Fruit fly (Drosophila melanogaster) whole organism, embryonic: ENCODE measurements around the gene CG6023.

Source experiments
- Adf1 ChIP-seq: fragments of 200-800 bp; sonication (Bioruptor generic); IDR thresholded peaks from 2 replicates; pipeline ENCODE4 v1.3.6; 2022; ENCODE audit warnings: missing biosample characterization, missing genetic modification characterization
- Bdp1 ChIP-seq: fragments of 200-800 bp; sonication (Bioruptor generic); optimal IDR thresholded peaks from 3 replicates; lab custom pipeline; 2016; ENCODE audit warnings: missing biosample characterization, missing genetic modification characterization
- Blimp-1 ChIP-seq: fragments of 200-800 bp; sonication (Bioruptor generic); optimal IDR thresholded peaks from 3 replicates; lab custom pipeline; 2018; ENCODE audit warnings: missing biosample characterization, missing genetic modification characterization, mild to moderate bottlenecking, moderate library complexity, missing genetic modification reagents
- CG10462 ChIP-seq: fragments of 200-800 bp; sonication (Bioruptor generic); optimal IDR thresholded peaks from 2 replicates; lab custom pipeline; 2016; ENCODE audit warnings: missing biosample characterization, missing genetic modification characterization
- CG11398 ChIP-seq: fragments of 200-800 bp; sonication (Bioruptor generic); optimal IDR thresholded peaks from 2 replicates; lab custom pipeline; 2016; ENCODE audit warnings: missing biosample characterization, missing genetic modification characterization
- CG11504 ChIP-seq: fragments of 200-800 bp; sonication (Bioruptor generic); optimal IDR thresholded peaks from 3 replicates; lab custom pipeline; 2019; ENCODE audit warnings: missing biosample characterization, mild to moderate bottlenecking, missing genetic modification characterization, moderate library complexity
- CG11695 ChIP-seq: fragments of 200-800 bp; sonication (Bioruptor generic); IDR thresholded peaks from 3 replicates; pipeline ENCODE4 v1.3.6; 2022; ENCODE audit warnings: missing biosample characterization, missing genetic modification characterization
- CG12071 ChIP-seq: fragments of 200-800 bp; sonication (Bioruptor generic); optimal IDR thresholded peaks from 3 replicates; lab custom pipeline; 2018; ENCODE audit warnings: missing biosample characterization, mild to moderate bottlenecking, missing genetic modification characterization
- CG12299 ChIP-seq: fragments of 200-800 bp; sonication (Bioruptor generic); optimal IDR thresholded peaks from 2 replicates; lab custom pipeline; 2018; ENCODE audit warnings: missing biosample characterization, mild to moderate bottlenecking, missing genetic modification characterization
- CG13775 ChIP-seq: fragments of 200-800 bp; sonication (Bioruptor generic); optimal IDR thresholded peaks from 3 replicates; lab custom pipeline; 2017; ENCODE audit warnings: missing biosample characterization, mild to moderate bottlenecking, missing genetic modification characterization
- CG14050 ChIP-seq: fragments of 200-800 bp; sonication (Bioruptor generic); IDR thresholded peaks from 3 replicates; pipeline ENCODE4 v1.3.6; 2022; ENCODE audit warnings: missing biosample characterization, missing genetic modification characterization
- CG14441 ChIP-seq: fragments of 200-800 bp; sonication (Bioruptor generic); IDR thresholded peaks from 2 replicates; pipeline ENCODE4 v1.3.6; 2022; ENCODE audit warnings: missing biosample characterization, missing genetic modification characterization
- CG15011 ChIP-seq: fragments of 200-800 bp; sonication (Bioruptor generic); optimal IDR thresholded peaks from 3 replicates; lab custom pipeline; 2018; ENCODE audit warnings: missing biosample characterization, mild to moderate bottlenecking, missing genetic modification characterization
- CG17361 ChIP-seq: fragments of 200-800 bp; sonication (Bioruptor generic); IDR thresholded peaks from 3 replicates; pipeline ENCODE4 v1.3.6; 2022; ENCODE audit warnings: missing biosample characterization, missing genetic modification characterization
- CG2120 ChIP-seq: fragments of 200-800 bp; sonication (Bioruptor generic); optimal IDR thresholded peaks from 3 replicates; lab custom pipeline; 2016; ENCODE audit warnings: missing biosample characterization, missing genetic modification characterization
- CG2199 ChIP-seq: fragments of 200-800 bp; sonication (Bioruptor generic); IDR thresholded peaks from 3 replicates; pipeline ENCODE4 v1.3.6; 2022; ENCODE audit warnings: missing biosample characterization, missing genetic modification characterization
- CG3065 ChIP-seq: fragments of 200-800 bp; sonication (Bioruptor generic); optimal IDR thresholded peaks from 2 replicates; lab custom pipeline; 2016; ENCODE audit warnings: missing biosample characterization, missing genetic modification characterization
- CG31441 ChIP-seq: fragments of 200-800 bp; sonication (Bioruptor generic); IDR thresholded peaks from 2 replicates; pipeline ENCODE4 v1.3.6; 2022; ENCODE audit warnings: missing biosample characterization, missing genetic modification characterization
- CG3726 ChIP-seq: fragments of 200-800 bp; sonication (Bioruptor generic); IDR thresholded peaks from 3 replicates; pipeline ENCODE4, ENCODE4 v1.3.6; 2022; ENCODE audit warnings: missing biosample characterization, missing genetic modification characterization
- CG4820 ChIP-seq: fragments of 200-800 bp; sonication (Bioruptor generic); optimal IDR thresholded peaks from 3 replicates; lab custom pipeline; 2016; ENCODE audit warnings: missing biosample characterization, missing genetic modification characterization
- CG4854 ChIP-seq: fragments of 200-800 bp; sonication (Bioruptor generic); optimal IDR thresholded peaks from 2 replicates; lab custom pipeline; 2016; ENCODE audit warnings: missing biosample characterization, missing genetic modification characterization, inconsistent platforms
- CHES-1-like ChIP-seq: fragments of 200-800 bp; sonication (Bioruptor generic); optimal IDR thresholded peaks from 2 replicates; lab custom pipeline; 2016; ENCODE audit warnings: missing biosample characterization, missing genetic modification characterization
- D19A ChIP-seq: fragments of 200-800 bp; optimal IDR thresholded peaks from 3 replicates; lab custom pipeline; 2019; ENCODE audit warnings: missing biosample characterization, mild to moderate bottlenecking, missing genetic modification characterization, moderate library complexity
- GATAe ChIP-seq: fragments of 200-800 bp; sonication (Bioruptor generic); conservative IDR thresholded peaks from 2 replicates; pipeline ENCODE4 v1.3.6; 2022; ENCODE audit warnings: missing biosample characterization, missing genetic modification characterization
- H2.0 ChIP-seq: fragments of 200-800 bp; sonication (Bioruptor generic); IDR thresholded peaks from 2 replicates; pipeline ENCODE4 v1.3.6; 2022; ENCODE audit warnings: missing biosample characterization, missing genetic modification characterization
- HLH3B ChIP-seq: fragments of 200-800 bp; sonication (Bioruptor generic); IDR thresholded peaks from 2 replicates; pipeline ENCODE4 v1.3.6; 2022; ENCODE audit warnings: missing biosample characterization, missing genetic modification characterization
- Hr39 ChIP-seq: fragments of >200 bp; optimal IDR thresholded peaks from 2 replicates; lab custom pipeline; 2017
- Lpt ChIP-seq: fragments of >200 bp; optimal IDR thresholded peaks from 2 replicates; lab custom pipeline; 2018; ENCODE audit warnings: missing biosample characterization, missing genetic modification characterization
- Spps ChIP-seq: fragments of 200-800 bp; sonication (Bioruptor generic); optimal IDR thresholded peaks from 2 replicates; lab custom pipeline; 2018; ENCODE audit warnings: missing biosample characterization, mild to moderate bottlenecking, missing genetic modification characterization
- Tbp ChIP-seq: fragments of >200 bp; optimal IDR thresholded peaks from 2 replicates; lab custom pipeline; 2018; ENCODE audit warnings: missing biosample characterization, missing genetic modification characterization
- YL-1 ChIP-seq: fragments of 200-800 bp; sonication (Bioruptor generic); optimal IDR thresholded peaks from 3 replicates; lab custom pipeline; 2017; ENCODE audit warnings: missing biosample characterization, mild to moderate bottlenecking, missing genetic modification characterization
- ara ChIP-seq: fragments of 200-800 bp; sonication (Bioruptor generic); IDR thresholded peaks from 2 replicates; pipeline ENCODE4 v1.3.6; 2022; ENCODE audit warnings: missing biosample characterization, missing genetic modification characterization
- crc ChIP-seq: fragments of 200-800 bp; sonication (Bioruptor generic); optimal IDR thresholded peaks from 2 replicates; lab custom pipeline; 2016; ENCODE audit warnings: missing biosample characterization, missing genetic modification characterization
- crp ChIP-seq, 2 experiments: fragments of 200-800 bp; sonication (Bioruptor generic); optimal IDR thresholded peaks; 2 replicates in 1 of 2; 3 replicates in 1 of 2; lab custom pipeline; 2017; ENCODE audit warnings: missing biosample characterization in 2 of 2, missing genetic modification characterization in 2 of 2, mild to moderate bottlenecking in 1 of 2, moderate library complexity in 1 of 2
- exex ChIP-seq: fragments of 200-800 bp; sonication (Bioruptor generic); optimal IDR thresholded peaks from 4 replicates; lab custom pipeline; 2018; ENCODE audit warnings: missing biosample characterization, mild to moderate bottlenecking, missing genetic modification characterization, moderate library complexity
- fd102C ChIP-seq: fragments of 200-800 bp; sonication (Bioruptor generic); optimal IDR thresholded peaks from 2 replicates; lab custom pipeline; 2018; ENCODE audit warnings: missing biosample characterization, mild to moderate bottlenecking, missing genetic modification characterization, moderate library complexity
- fd64A ChIP-seq: fragments of 200-800 bp; sonication (Bioruptor generic); optimal IDR thresholded peaks from 3 replicates; lab custom pipeline; 2018; ENCODE audit warnings: missing biosample characterization, mild to moderate bottlenecking, missing genetic modification characterization
- fru ChIP-seq: fragments of >200 bp; optimal IDR thresholded peaks from 2 replicates; lab custom pipeline; 2017
- grn ChIP-seq: fragments of 200-800 bp; sonication (Bioruptor generic); optimal IDR thresholded peaks from 3 replicates; lab custom pipeline; 2017; ENCODE audit warnings: missing biosample characterization, missing genetic modification characterization
- jumu ChIP-seq: fragments of 200-800 bp; sonication (Bioruptor generic); optimal IDR thresholded peaks from 3 replicates; lab custom pipeline; 2016; ENCODE audit warnings: missing biosample characterization, missing genetic modification characterization
- luna ChIP-seq: fragments of 200-800 bp; sonication (Bioruptor generic); optimal IDR thresholded peaks from 2 replicates; lab custom pipeline; 2016; ENCODE audit warnings: missing biosample characterization, missing genetic modification characterization
- nau ChIP-seq: fragments of 200-800 bp; sonication (Bioruptor generic); optimal IDR thresholded peaks from 3 replicates; lab custom pipeline; 2017; ENCODE audit warnings: missing biosample characterization, mild to moderate bottlenecking, missing genetic modification characterization, missing genetic modification reagents
- oc ChIP-seq: fragments of 200-800 bp; sonication (Bioruptor generic); optimal IDR thresholded peaks from 2 replicates; lab custom pipeline; 2018; ENCODE audit warnings: missing biosample characterization, mild to moderate bottlenecking, missing genetic modification characterization, moderate library complexity
- odd ChIP-seq: fragments of 200-800 bp; sonication (Bioruptor generic); optimal IDR thresholded peaks from 2 replicates; lab custom pipeline; 2017; ENCODE audit warnings: missing biosample characterization, mild to moderate bottlenecking, missing genetic modification characterization
- otp ChIP-seq: fragments of 200-800 bp; sonication (Bioruptor generic); IDR thresholded peaks from 3 replicates; pipeline ENCODE4, ENCODE4 v1.3.6; 2022; ENCODE audit warnings: missing biosample characterization, missing genetic modification characterization
- seq ChIP-seq: fragments of 200-800 bp; sonication (Bioruptor generic); IDR thresholded peaks from 2 replicates; pipeline ENCODE4 v1.3.6; 2022; ENCODE audit warnings: missing biosample characterization, missing genetic modification characterization
- slp2 ChIP-seq: fragments of 200-800 bp; sonication (Bioruptor generic); optimal IDR thresholded peaks from 2 replicates; lab custom pipeline; 2016; ENCODE audit warnings: missing biosample characterization, missing genetic modification characterization
- tgo ChIP-seq: fragments of 200-800 bp; sonication (Bioruptor generic); IDR thresholded peaks from 3 replicates; pipeline ENCODE4 v1.3.6; 2022; ENCODE audit warnings: missing biosample characterization, missing genetic modification characterization
- tll ChIP-seq, 2 experiments: fragments of 200-800 bp in 1 of 2; fragments of >200 bp in 1 of 2; sonication (Bioruptor generic) in 1 of 2; optimal IDR thresholded peaks; 2 replicates each; lab custom pipeline; 2017 to 2019; ENCODE audit warnings: missing biosample characterization in 2 of 2, missing genetic modification characterization in 2 of 2, mild to moderate bottlenecking in 1 of 2, moderate library complexity in 1 of 2
- vfl ChIP-seq: fragments of 200-800 bp; sonication (Bioruptor generic); optimal IDR thresholded peaks from 2 replicates; lab custom pipeline; 2016; ENCODE audit warnings: missing biosample characterization, missing genetic modification characterization
- vnd ChIP-seq: fragments of 200-800 bp; sonication (Bioruptor generic); IDR thresholded peaks from 3 replicates; pipeline ENCODE4 v1.3.6; 2022; ENCODE audit warnings: missing biosample characterization, missing genetic modification characterization; ENCODE audit not compliant: partially characterized antibody
- vvl ChIP-seq: fragments of 200-800 bp; sonication (Bioruptor generic); IDR thresholded peaks from 2 replicates; pipeline ENCODE4 v1.3.6; 2022; ENCODE audit warnings: missing biosample characterization, missing genetic modification characterization
- zfh1 ChIP-seq: fragments of 200-800 bp; sonication (Bioruptor generic); IDR thresholded peaks from 3 replicates; pipeline ENCODE4 v1.3.6; 2022; ENCODE audit warnings: missing biosample characterization, missing genetic modification characterization

CG6023 gene

DNA sequence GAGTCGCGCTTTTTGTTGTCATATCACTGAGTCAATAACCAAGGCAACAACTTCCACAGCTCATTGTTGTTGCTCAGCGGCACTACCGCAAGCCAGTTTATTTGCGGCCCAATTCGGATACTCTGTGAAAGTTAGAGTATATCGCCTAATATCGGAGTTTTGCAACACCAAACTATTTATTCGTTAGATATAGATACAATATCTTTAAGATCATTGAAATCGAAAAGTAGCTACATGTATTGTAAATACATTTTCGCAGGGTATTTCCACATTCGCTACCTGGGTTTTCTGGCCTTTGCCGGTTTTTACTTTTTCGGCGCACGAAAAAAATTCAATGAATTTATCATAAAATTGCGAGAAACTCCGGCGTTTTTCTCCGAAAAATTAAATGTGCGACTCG, 27.0 kb downstream of the CG6023 start (continued):
- TF ChIP-seq CG11695 (GFP tag; lab: Robert Waterston, UW): peak; percentile 53; the same call in 1 of the 3 replicates
- peak; percentile 40 for TF ChIP-seq CG4854
- no peak for TF ChIP-seq YL-1 (GFP tag; lab: Kevin White, UChicago)
- TF ChIP-seq odd (GFP tag; lab: Kevin White, UChicago): peak; percentile 25
- no peak for TF ChIP-seq CG11398 (GFP tag; lab: Kevin White, UChicago)
- TF ChIP-seq vfl (GFP tag; lab: Kevin White, UChicago): no peak
- TF ChIP-seq Bdp1 (GFP tag; lab: Kevin White, UChicago): no peak
- peak; percentile 41 for TF ChIP-seq nau
- peak; percentile 6 for TF ChIP-seq fd64A (GFP tag; lab: Kevin White, UChicago)
- TF ChIP-seq CG15011 (GFP tag; lab: Kevin White, UChicago): peak; percentile 38
- peak; percentile 18 for TF ChIP-seq CG10462
- TF ChIP-seq CG14441: peak; percentile 84
- no peak for TF ChIP-seq vnd (GFP tag; lab: Robert Waterston, UW)
- peak; percentile 22 for TF ChIP-seq oc (tag; lab: Kevin White, UChicago)
- no peak for TF ChIP-seq Lpt (GFP tag; lab: Kevin White, UChicago)
- peak; percentile 76 for TF ChIP-seq CG14050 (GFP tag; lab: Robert Waterston, UW)
- peak; percentile 66 for TF ChIP-seq HLH3B (GFP tag; lab: Robert Waterston, UW)
- peak; percentile 45 for TF ChIP-seq CHES-1-like
- TF ChIP-seq CG2199 (GFP tag; lab: Robert Waterston, UW): no peak
- no peak for TF ChIP-seq tll (GFP tag; optimal IDR thresholded peaks at IDR 0.05; lab: Kevin White, UChicago)
- TF ChIP-seq H2.0 (GFP tag; lab: Robert Waterston, UW): peak; percentile 78
- no peak for TF ChIP-seq fd102C (GFP tag; lab: Kevin White, UChicago)
- TF ChIP-seq CG4820 (GFP tag; lab: Kevin White, UChicago): peak; percentile 37
- TF ChIP-seq tgo (GFP tag; lab: Robert Waterston, UW): peak; percentile 75
- TF ChIP-seq otp: peak; percentile 75; the same call in 1 of the 3 replicates
- TF ChIP-seq seq: peak; percentile 83
- peak; percentile 47 for TF ChIP-seq Blimp-1 (GFP tag; lab: Kevin White, UChicago)
- peak; percentile 83 for TF ChIP-seq CG11504 (tag; lab: Kevin White, UChicago)
- TF ChIP-seq crp (GFP tag; optimal IDR thresholded peaks at IDR 0.05; lab: Kevin White, UChicago): peak in 1 of 2 experiments; percentile 2
- TF ChIP-seq fru (lab: Kevin White, UChicago): no peak
- TF ChIP-seq CG31441: peak; percentile 63
- TF ChIP-seq grn (GFP tag; lab: Kevin White, UChicago): no peak
- no peak for TF ChIP-seq CG12299 (tag; lab: Kevin White, UChicago)
- peak; percentile 83 for TF ChIP-seq CG2120 (GFP tag; lab: Kevin White, UChicago)
- TF ChIP-seq jumu (GFP tag; lab: Kevin White, UChicago): peak; percentile 47
- TF ChIP-seq exex (tag; lab: Kevin White, UChicago): peak; percentile 0
- TF ChIP-seq luna (GFP tag; lab: Kevin White, UChicago): no peak
- TF ChIP-seq slp2: peak; percentile 54
- peak; percentile 82 for TF ChIP-seq zfh1 (GFP tag; lab: Robert Waterston, UW)
- no peak for TF ChIP-seq CG3065 (GFP tag; lab: Kevin White, UChicago)
- TF ChIP-seq Hr39 (lab: Kevin White, UChicago): no peak
- peak; percentile 48; the same call in 1 of the 3 replicates for TF ChIP-seq CG3726 (GFP tag; lab: Robert Waterston, UW)
- no peak for TF ChIP-seq Tbp (GFP tag; lab: Kevin White, UChicago)
- TF ChIP-seq ara: peak; percentile 71
- TF ChIP-seq Spps (tag; lab: Kevin White, UChicago): no peak
- TF ChIP-seq vvl: peak; percentile 83
- peak; percentile 78 for TF ChIP-seq D19A (tag; lab: Kevin White, UChicago)
- TF ChIP-seq CG12071 (GFP tag; lab: Kevin White, UChicago): peak; percentile 40
- peak; percentile 72 for TF ChIP-seq CG17361 (GFP tag; lab: Robert Waterston, UW)
- no peak; the same call in 1 of the 2 replicates for TF ChIP-seq GATAe
- TF ChIP-seq crc: peak; percentile 31
- peak; percentile 34 for TF ChIP-seq CG13775 (GFP tag; lab: Kevin White, UChicago)
- peak; percentile 31 for TF ChIP-seq Adf1 (GFP tag; lab: Robert Waterston, UW)
